Worm (Caenorhabditis elegans): Measurements from ENCODE around the gene sav-1.

- TF ChIP-seq dao-5 (tag; optimal IDR thresholded peaks at IDR 0.05) (no peak), W03F9.2 (tag; optimal IDR thresholded peaks at IDR 0.05) (no peak)
Observed at ce11 chrX:2294198-2294800, 7.3 kb upstream of the sav-1 start, which contains the start of gene T10H10.2.
